In the genomic region with DNA sequence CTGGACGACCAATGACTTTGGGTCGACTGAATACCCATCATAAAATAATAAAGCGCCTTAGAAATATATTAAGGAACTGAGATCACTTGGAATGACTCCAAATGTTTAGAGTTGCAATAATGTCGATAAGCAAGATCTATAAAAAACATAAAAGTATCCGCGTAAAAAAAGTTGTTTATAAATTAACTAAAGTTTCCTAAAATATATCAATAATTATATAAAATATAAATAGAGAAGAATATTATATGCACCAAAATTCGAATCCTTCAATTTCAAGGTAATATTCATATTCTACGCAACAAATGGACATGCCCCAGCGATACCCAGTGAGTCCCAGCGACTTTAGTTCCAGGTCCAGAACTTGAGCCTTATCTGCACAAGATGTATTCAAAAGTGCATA, we compare ENCODE assay signal across 2 fruit fly cellular contexts.
TF ChIP-seq lines count a peak whose summit lies in the region.

No protein-coding gene starts in this region.

TF ChIP-seq in whole organism, embryonic, 481 proteins besides CTCF, POLR2A, EP300 and RAD21 (continued from another document):
- TF ChIP-seq trem (tag; optimal IDR thresholded peaks at IDR 0.05; lab: Kevin White, UChicago) (no peak), chm (GFP tag; IDR thresholded peaks at IDR 0.05; lab: Robert Waterston, UW) (no peak), CG2120 (GFP tag; optimal IDR thresholded peaks at IDR 0.05; lab: Kevin White, UChicago) (no peak), CG11696 (GFP tag; IDR thresholded peaks at IDR 0.05; lab: Robert Waterston, UW) (no peak), ewg (GFP tag; optimal IDR thresholded peaks at IDR 0.05; lab: Kevin White, UChicago) (no peak), ATbp (GFP tag; optimal IDR thresholded peaks at IDR 0.05; lab: Kevin White, UChicago) (no peak), Myb (GFP tag; optimal IDR thresholded peaks at IDR 0.05; lab: Kevin White, UChicago) (no peak), CG10565 (GFP tag; optimal IDR thresholded peaks at IDR 0.05; lab: Kevin White, UChicago) (no peak), Jarid2 (GFP tag; optimal IDR thresholded peaks at IDR 0.05; lab: Kevin White, UChicago) (no peak), CG8765 (GFP tag; IDR thresholded peaks at IDR 0.05; lab: Robert Waterston, UW) (no peak), lov (optimal IDR thresholded peaks at IDR 0.05; lab: Kevin White, UChicago) (no peak), lov (GFP tag; IDR thresholded peaks at IDR 0.05; lab: Robert Waterston, UW) (no peak), D19B (GFP tag; optimal IDR thresholded peaks at IDR 0.05; lab: Kevin White, UChicago) (peak; percentile 9), CG17361 (GFP tag; IDR thresholded peaks at IDR 0.05; lab: Robert Waterston, UW) (peak; percentile 30; the same call in 1 of the 3 replicates), CG18262 (tag; optimal IDR thresholded peaks at IDR 0.05; lab: Kevin White, UChicago) (peak; percentile 26), CG2712 (tag; optimal IDR thresholded peaks at IDR 0.05; lab: Kevin White, UChicago) (peak; percentile 32), dmrt11E (tag; optimal IDR thresholded peaks at IDR 0.05; lab: Kevin White, UChicago) (peak; percentile 13), ash1 (GFP tag; optimal IDR thresholded peaks at IDR 0.05; lab: Kevin White, UChicago) (no peak), Neu2 (GFP tag; optimal IDR thresholded peaks at IDR 0.05; lab: Kevin White, UChicago; ENCODE audit: borderline replicate concordance) (no peak), CG17912 (GFP tag; optimal IDR thresholded peaks at IDR 0.05; lab: Kevin White, UChicago) (no peak), Scr (GFP tag; IDR thresholded peaks at IDR 0.05; lab: Robert Waterston, UW; ENCODE audit: partially characterized antibody) (no peak), kni (GFP tag; optimal IDR thresholded peaks at IDR 0.05; lab: Kevin White, UChicago) (no peak), fd64A (GFP tag; optimal IDR thresholded peaks at IDR 0.05; lab: Kevin White, UChicago) (no peak), CG7357 (GFP tag; IDR thresholded peaks at IDR 0.05; lab: Robert Waterston, UW) (no peak), H15 (GFP tag; IDR thresholded peaks at IDR 0.05; lab: Robert Waterston, UW) (no peak), CG17612 (GFP tag; IDR thresholded peaks at IDR 0.05; lab: Robert Waterston, UW) (no peak), fd102C (GFP tag; optimal IDR thresholded peaks at IDR 0.05; lab: Kevin White, UChicago) (no peak), CG10979 (tag; optimal IDR thresholded peaks at IDR 0.05; lab: Kevin White, UChicago) (peak; percentile 5), Side (GFP tag; optimal IDR thresholded peaks at IDR 0.05; lab: Kevin White, UChicago) (no peak), CG7963 (GFP tag; IDR thresholded peaks at IDR 0.05; lab: Robert Waterston, UW; ENCODE audit: partially characterized antibody) (no peak), Nf-YC (tag; optimal IDR thresholded peaks at IDR 0.05; lab: Kevin White, UChicago) (no peak), nom (GFP tag; optimal IDR thresholded peaks at IDR 0.05; lab: Kevin White, UChicago) (peak; percentile 10), CG12104 (GFP tag; optimal IDR thresholded peaks at IDR 0.05; lab: Kevin White, UChicago) (no peak), z (GFP tag; IDR thresholded peaks at IDR 0.05; lab: Robert Waterston, UW) (no peak), fru (optimal IDR thresholded peaks at IDR 0.05; lab: Kevin White, UChicago) (no peak), lbe (GFP tag; optimal IDR thresholded peaks at IDR 0.05; lab: Kevin White, UChicago) (no peak), CG1602 (GFP tag; optimal IDR thresholded peaks at IDR 0.05; lab: Kevin White, UChicago) (no peak), CG34224 (GFP tag; IDR thresholded peaks at IDR 0.05; lab: Robert Waterston, UW; ENCODE audit: partially characterized antibody) (no peak), CG7372 (GFP tag; IDR thresholded peaks at IDR 0.05; lab: Robert Waterston, UW) (no peak), ftz-f1 (GFP tag; optimal IDR thresholded peaks at IDR 0.05; lab: Kevin White, UChicago) (no peak), klu (GFP tag; IDR thresholded peaks at IDR 0.05; lab: Robert Waterston, UW) (no peak), seq (GFP tag; IDR thresholded peaks at IDR 0.05; lab: Robert Waterston, UW) (no peak), Mad (GFP tag; optimal IDR thresholded peaks at IDR 0.05; lab: Kevin White, UChicago) (no peak), Hmr (GFP tag; optimal IDR thresholded peaks at IDR 0.05; lab: Kevin White, UChicago) (no peak), CG31441 (GFP tag; IDR thresholded peaks at IDR 0.05; lab: Robert Waterston, UW) (no peak), CG10321 (GFP tag; IDR thresholded peaks at IDR 0.05; lab: Robert Waterston, UW) (no peak), Poxn (GFP tag; IDR thresholded peaks at IDR 0.05; lab: Robert Waterston, UW) (no peak), slbo (GFP tag; IDR thresholded peaks at IDR 0.05; lab: Robert Waterston, UW) (no peak)

TF ChIP-seq in whole organism, prepupa, 60 proteins besides CTCF, POLR2A, EP300 and RAD21 (continued from another document):
- no peak for TF ChIP-seq Eip93F (GFP tag; optimal IDR thresholded peaks at IDR 0.05; lab: Kevin White, UChicago)
- TF ChIP-seq dac (GFP tag; optimal IDR thresholded peaks at IDR 0.05; lab: Kevin White, UChicago), result no peak
- peak; percentile 31 for TF ChIP-seq esn (GFP tag; optimal IDR thresholded peaks at IDR 0.05; lab: Kevin White, UChicago)
- no peak for TF ChIP-seq Gug (GFP tag; IDR thresholded peaks at IDR 0.05; lab: Robert Waterston, UW)
- no peak for TF ChIP-seq CG6854 (GFP tag; optimal IDR thresholded peaks at IDR 0.05; lab: Kevin White, UChicago)
- peak; percentile 15 for TF ChIP-seq lz (GFP tag; optimal IDR thresholded peaks at IDR 0.05; lab: Kevin White, UChicago)
- peak; percentile 38 for TF ChIP-seq fd59A (GFP tag; optimal IDR thresholded peaks at IDR 0.05; lab: Kevin White, UChicago)
- peak; percentile 25 for TF ChIP-seq dsx (GFP tag; optimal IDR thresholded peaks at IDR 0.05; lab: Kevin White, UChicago; ENCODE audit: poor library complexity, severe bottlenecking)
- no peak for TF ChIP-seq Lpt (GFP tag; optimal IDR thresholded peaks at IDR 0.05; lab: Kevin White, UChicago)
- TF ChIP-seq acj6 (GFP tag; optimal IDR thresholded peaks at IDR 0.05; lab: Kevin White, UChicago), result peak; percentile 33
- no peak for TF ChIP-seq CG16779 (tag; optimal IDR thresholded peaks at IDR 0.05; lab: Kevin White, UChicago)
- peak; percentile 71 for TF ChIP-seq Eip78C (GFP tag; lab: Kevin White, UChicago)
- TF ChIP-seq CG31627 (GFP tag; optimal IDR thresholded peaks at IDR 0.05; lab: Kevin White, UChicago), result no peak
- TF ChIP-seq CG11902 (GFP tag; optimal IDR thresholded peaks at IDR 0.05; lab: Kevin White, UChicago), result peak; percentile 27
- TF ChIP-seq fd85E (GFP tag; optimal IDR thresholded peaks at IDR 0.05; lab: Kevin White, UChicago), result no peak
- peak; percentile 21 for TF ChIP-seq Sox102F (GFP tag; optimal IDR thresholded peaks at IDR 0.05; lab: Kevin White, UChicago)
- no peak for TF ChIP-seq CG8119 (GFP tag; IDR thresholded peaks at IDR 0.05; lab: Robert Waterston, UW)
- peak; percentile 58 for TF ChIP-seq CG6808 (GFP tag; optimal IDR thresholded peaks at IDR 0.05; lab: Kevin White, UChicago)
- TF ChIP-seq CG8632 (GFP tag; optimal IDR thresholded peaks at IDR 0.05; lab: Kevin White, UChicago), result peak; percentile 31
- TF ChIP-seq Ets21C (GFP tag; optimal IDR thresholded peaks at IDR 0.05; lab: Kevin White, UChicago), result no peak
- TF ChIP-seq eg (GFP tag; IDR thresholded peaks at IDR 0.05; lab: Robert Waterston, UW), result no peak
- TF ChIP-seq net (GFP tag; optimal IDR thresholded peaks at IDR 0.05; lab: Kevin White, UChicago), result no peak
- peak; percentile 31 for TF ChIP-seq achi (GFP tag; optimal IDR thresholded peaks at IDR 0.05; lab: Kevin White, UChicago)
- TF ChIP-seq CG6276 (GFP tag; optimal IDR thresholded peaks at IDR 0.05; lab: Kevin White, UChicago), result peak; percentile 38
- no peak for TF ChIP-seq Hr4 (GFP tag; optimal IDR thresholded peaks at IDR 0.05; lab: Kevin White, UChicago)
- no peak for TF ChIP-seq Sox14 (GFP tag; optimal IDR thresholded peaks at IDR 0.05; lab: Kevin White, UChicago)
- no peak for TF ChIP-seq Hr38 (GFP tag; optimal IDR thresholded peaks at IDR 0.05; lab: Kevin White, UChicago)
- no peak for TF ChIP-seq CG6792 (GFP tag; optimal IDR thresholded peaks at IDR 0.05; lab: Kevin White, UChicago)
- TF ChIP-seq CG7368 (GFP tag; optimal IDR thresholded peaks at IDR 0.05; lab: Kevin White, UChicago), result no peak
- no peak for TF ChIP-seq Eip75B (GFP tag; optimal IDR thresholded peaks at IDR 0.05; lab: Kevin White, UChicago)
- TF ChIP-seq ss (GFP tag; optimal IDR thresholded peaks at IDR 0.05; lab: Kevin White, UChicago), result peak; percentile 11 to 36
- TF ChIP-seq CG32006 (GFP tag; optimal IDR thresholded peaks at IDR 0.05; lab: Kevin White, UChicago), result peak; percentile 42
- TF ChIP-seq CG10631 (GFP tag; optimal IDR thresholded peaks at IDR 0.05; lab: Kevin White, UChicago), result peak; percentile 13
- no peak for TF ChIP-seq CG15336 (GFP tag; IDR thresholded peaks at IDR 0.05; lab: Robert Waterston, UW)
- TF ChIP-seq Sox15 (GFP tag; optimal IDR thresholded peaks at IDR 0.05; lab: Kevin White, UChicago), result no peak
- no peak for TF ChIP-seq CG4318 (GFP tag; optimal IDR thresholded peaks at IDR 0.05; lab: Kevin White, UChicago)
- peak in 1 of 2 experiments; percentile 39 for TF ChIP-seq salr (GFP tag; optimal IDR thresholded peaks at IDR 0.05; lab: Kevin White, UChicago)
